Worm (Caenorhabditis elegans) whole organism, L1 larva: Measurements from ENCODE around the gene rbf-1.

Experiments used
- C16A3.4 ChIP-seq: fragments of 150-350 bp; optimal IDR thresholded peaks from 2 replicates; lab custom pipeline; 2014; ENCODE audit warnings: missing biosample characterization, missing genetic modification characterization
- aly-2 ChIP-seq: fragments of 150-350 bp; optimal IDR thresholded peaks from 2 replicates; lab custom pipeline; 2014; ENCODE audit warnings: missing biosample characterization, missing genetic modification characterization
- ces-1 ChIP-seq: fragments of 150-350 bp; optimal IDR thresholded peaks from 2 replicates; lab custom pipeline; 2014; ENCODE audit warnings: missing biosample characterization, missing genetic modification reagents, missing genetic modification characterization
- dpl-1 ChIP-seq, 3 experiments: fragments of 150-350 bp in 2 of 3; sonication (generic microtip) in 1 of 3; optimal IDR thresholded peaks; 2 replicates each; lab custom pipeline; 2014 to 2017; ENCODE audit warnings: missing biosample characterization in 3 of 3, missing genetic modification characterization in 3 of 3, missing genetic modification reagents in 3 of 3
- fkh-10 ChIP-seq: sonication (generic microtip); optimal IDR thresholded peaks from 2 replicates; lab custom pipeline; 2017; ENCODE audit warnings: missing biosample characterization, missing genetic modification reagents, missing genetic modification characterization
- fos-1 ChIP-seq: fragments of 150-350 bp; optimal IDR thresholded peaks from 2 replicates; lab custom pipeline; 2014; ENCODE audit warnings: missing biosample characterization, missing genetic modification characterization
- lin-39 ChIP-seq: fragments of 150-350 bp; optimal IDR thresholded peaks from 2 replicates; lab custom pipeline; 2014; ENCODE audit warnings: missing biosample characterization, missing genetic modification reagents, missing genetic modification characterization
- zag-1 ChIP-seq: fragments of 150-350 bp; optimal IDR thresholded peaks from 2 replicates; lab custom pipeline; 2014; ENCODE audit warnings: missing biosample characterization, missing genetic modification characterization

DNA sequence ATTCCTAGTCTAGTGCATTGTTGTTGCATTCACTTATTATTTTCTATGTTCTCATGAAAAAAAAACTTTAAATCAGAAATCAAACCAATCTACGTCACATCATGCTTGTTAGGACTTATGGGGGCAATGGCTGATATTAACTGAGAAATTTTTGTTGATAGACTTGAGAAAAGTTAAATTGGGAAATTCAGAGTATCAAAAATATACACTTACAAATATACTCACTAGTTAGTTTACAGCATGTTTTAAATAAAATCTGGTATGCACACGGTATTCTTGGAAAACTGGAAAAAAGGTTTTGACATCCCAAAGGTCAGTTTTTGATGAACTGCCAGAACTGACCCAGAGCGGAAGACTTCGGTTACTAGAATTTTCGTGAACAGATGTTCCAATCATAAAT is 5.4 kb downstream of the rbf-1 start:
- TF ChIP-seq fkh-10 (GFP tag; lab: Kevin White, UChicago) (no peak), zag-1 (no peak), fos-1 (no peak), aly-2 (tag; lab: Kevin White, UChicago) (no peak), lin-39 (tag; lab: Kevin White, UChicago) (no peak), C16A3.4 (tag; lab: Kevin White, UChicago) (no peak), dpl-1 (GFP tag; optimal IDR thresholded peaks at IDR 0.05; lab: Kevin White, UChicago) (no peak), ces-1 (GFP tag; lab: Kevin White, UChicago) (no peak)
